Fruit fly (Drosophila melanogaster) whole organism, prepupa: ENCODE results near the gene Ets21C.

Experiments
- CG11294 ChIP-seq: fragments of 200-800 bp; sonication (Bioruptor generic); IDR thresholded peaks from 2 replicates; pipeline ENCODE4 v1.3.6; 2022; ENCODE audit warnings: missing biosample characterization, missing genetic modification characterization
- CG6854 ChIP-seq: fragments of 200-800 bp; sonication (Bioruptor generic); optimal IDR thresholded peaks from 2 replicates; lab custom pipeline; 2017; ENCODE audit warnings: missing biosample characterization, mild to moderate bottlenecking, missing genetic modification characterization
- dsx ChIP-seq: fragments of 200-800 bp; optimal IDR thresholded peaks from 3 replicates; lab custom pipeline; 2019; ENCODE audit warnings: missing biosample characterization, mild to moderate bottlenecking, missing genetic modification characterization, moderate library complexity; ENCODE audit not compliant: poor library complexity, severe bottlenecking
- eg ChIP-seq: fragments of 200-800 bp; sonication (Bioruptor generic); IDR thresholded peaks from 3 replicates; pipeline ENCODE4 v1.3.6; 2022; ENCODE audit warnings: missing biosample characterization, missing genetic modification characterization
- spab ChIP-seq: fragments of 200-800 bp; sonication (Bioruptor generic); optimal IDR thresholded peaks from 2 replicates; lab custom pipeline; 2017; ENCODE audit warnings: missing biosample characterization, mild to moderate bottlenecking, missing genetic modification characterization, missing genetic modification reagents
- ss ChIP-seq, 2 experiments: fragments of 200-800 bp; sonication (Bioruptor generic); optimal IDR thresholded peaks; 2 replicates in 1 of 2; 3 replicates in 1 of 2; lab custom pipeline; 2017 to 2018; ENCODE audit warnings: mild to moderate bottlenecking in 2 of 2, missing biosample characterization in 2 of 2, missing genetic modification characterization in 2 of 2, moderate library complexity in 1 of 2
- vri ChIP-seq: fragments of 200-800 bp; sonication (Bioruptor generic); optimal IDR thresholded peaks from 3 replicates; lab custom pipeline; 2016; ENCODE audit warnings: missing biosample characterization, mild to moderate bottlenecking, missing genetic modification characterization

- no peak for TF ChIP-seq CG6854 (GFP tag; lab: Kevin White, UChicago)
- no peak for TF ChIP-seq vri
- peak; percentile 54 for TF ChIP-seq dsx (GFP tag; lab: Kevin White, UChicago)
- TF ChIP-seq eg (GFP tag; lab: Robert Waterston, UW) = no peak
- no peak for TF ChIP-seq CG11294 (GFP tag; lab: Robert Waterston, UW)
- no peak for TF ChIP-seq spab (GFP tag; lab: Kevin White, UChicago)
- no peak for TF ChIP-seq ss (GFP tag; optimal IDR thresholded peaks at IDR 0.05; lab: Kevin White, UChicago)
These were observed 31.5 kb downstream of the Ets21C start for dm6 chr2L:521001-521827.
